Fruit fly (Drosophila melanogaster) whole organism, embryonic: Measurements from ENCODE around the gene CG5500.

ENCODE experiments used
- Ada2b ChIP-seq: fragments of 200-800 bp; sonication (Bioruptor generic); IDR thresholded peaks from 2 replicates; pipeline ENCODE4 v1.3.6; 2022; ENCODE audit warnings: missing biosample characterization, missing genetic modification characterization
- CG10274 ChIP-seq: fragments of 200-800 bp; sonication (Bioruptor generic); optimal IDR thresholded peaks from 3 replicates; lab custom pipeline; 2017; ENCODE audit warnings: missing biosample characterization, mild to moderate bottlenecking, missing genetic modification characterization
- CG10366 ChIP-seq: fragments of 200-800 bp; sonication (Bioruptor generic); IDR thresholded peaks from 2 replicates; pipeline ENCODE4 v1.3.6; 2022; ENCODE audit warnings: missing biosample characterization, missing genetic modification characterization
- CG11504 ChIP-seq: fragments of 200-800 bp; sonication (Bioruptor generic); optimal IDR thresholded peaks from 3 replicates; lab custom pipeline; 2019; ENCODE audit warnings: missing biosample characterization, mild to moderate bottlenecking, missing genetic modification characterization, moderate library complexity
- CG11560 ChIP-seq: fragments of 200-800 bp; sonication (Bioruptor generic); IDR thresholded peaks from 3 replicates; pipeline ENCODE4 v1.3.6; 2022; ENCODE audit warnings: missing biosample characterization, missing genetic modification characterization
- CG11696 ChIP-seq: fragments of 200-800 bp; sonication (Bioruptor generic); IDR thresholded peaks from 2 replicates; pipeline ENCODE4 v1.3.6; 2022; ENCODE audit warnings: missing biosample characterization, missing genetic modification characterization
- CG12071 ChIP-seq: fragments of 200-800 bp; sonication (Bioruptor generic); optimal IDR thresholded peaks from 3 replicates; lab custom pipeline; 2018; ENCODE audit warnings: missing biosample characterization, mild to moderate bottlenecking, missing genetic modification characterization
- CG12744 ChIP-seq: fragments of 200-800 bp; sonication (Bioruptor generic); optimal IDR thresholded peaks from 2 replicates; lab custom pipeline; 2016; ENCODE audit warnings: missing biosample characterization, missing genetic modification characterization
- CG15073 ChIP-seq: fragments of 200-800 bp; sonication (Bioruptor generic); optimal IDR thresholded peaks from 2 replicates; lab custom pipeline; 2016; ENCODE audit warnings: missing biosample characterization, missing genetic modification characterization
- CG18599 ChIP-seq: fragments of 200-800 bp; sonication (Bioruptor generic); optimal IDR thresholded peaks from 3 replicates; lab custom pipeline; 2017; ENCODE audit warnings: missing biosample characterization, missing genetic modification characterization, mild to moderate bottlenecking, moderate library complexity, missing genetic modification reagents
- CG33213 ChIP-seq: fragments of 200-800 bp; sonication (Bioruptor generic); optimal IDR thresholded peaks from 3 replicates; lab custom pipeline; 2016; ENCODE audit warnings: missing biosample characterization, missing genetic modification characterization
- CG4404 ChIP-seq: fragments of 200-800 bp; sonication (Bioruptor generic); IDR thresholded peaks from 2 replicates; pipeline ENCODE4 v1.3.6; 2022; ENCODE audit warnings: missing biosample characterization, missing genetic modification characterization
- CG4424 ChIP-seq: fragments of 200-800 bp; sonication (Bioruptor generic); optimal IDR thresholded peaks from 3 replicates; lab custom pipeline; 2016; ENCODE audit warnings: missing biosample characterization, missing genetic modification characterization
- CG6654 ChIP-seq: fragments of 200-800 bp; sonication (Bioruptor generic); optimal IDR thresholded peaks from 2 replicates; lab custom pipeline; 2017; ENCODE audit warnings: missing biosample characterization, mild to moderate bottlenecking, missing genetic modification characterization
- CG7372 ChIP-seq: fragments of 200-800 bp; sonication (Bioruptor generic); IDR thresholded peaks from 2 replicates; pipeline ENCODE4 v1.3.6; 2022; ENCODE audit warnings: missing biosample characterization, missing genetic modification characterization
- CG7839 ChIP-seq: fragments of 200-800 bp; sonication (Bioruptor generic); optimal IDR thresholded peaks from 3 replicates; lab custom pipeline; 2018; ENCODE audit warnings: missing biosample characterization, mild to moderate bottlenecking, missing genetic modification characterization, moderate library complexity
- Doc2 ChIP-seq: fragments of 200-800 bp; sonication (Bioruptor generic); IDR thresholded peaks from 2 replicates; pipeline ENCODE4 v1.3.6; 2022; ENCODE audit warnings: missing biosample characterization, missing genetic modification characterization
- E2f2 ChIP-seq: fragments of 200-800 bp; sonication (Bioruptor generic); IDR thresholded peaks from 2 replicates; pipeline ENCODE4 v1.3.6; 2022; ENCODE audit warnings: missing biosample characterization, missing genetic modification characterization
- Eip74EF ChIP-seq, 2 experiments: fragments of 200-800 bp in 1 of 2; fragments of >200 bp in 1 of 2; sonication (Bioruptor generic) in 1 of 2; optimal IDR thresholded peaks; 2 replicates each; lab custom pipeline; 2017 to 2019; ENCODE audit warnings: missing biosample characterization in 2 of 2, missing genetic modification characterization in 2 of 2, mild to moderate bottlenecking in 1 of 2, moderate library complexity in 1 of 2
- Hmr ChIP-seq: fragments of 200-800 bp; sonication (Bioruptor generic); optimal IDR thresholded peaks from 3 replicates; lab custom pipeline; 2017; ENCODE audit warnings: mild to moderate bottlenecking, missing biosample characterization, missing genetic modification reagents, missing genetic modification characterization
- NC2β ChIP-seq: fragments of 200-800 bp; sonication (Bioruptor generic); optimal IDR thresholded peaks from 2 replicates; lab custom pipeline; 2016; ENCODE audit warnings: missing biosample characterization, missing genetic modification characterization
- Sox100B ChIP-seq: fragments of 200-800 bp; sonication (Bioruptor generic); optimal IDR thresholded peaks from 3 replicates; lab custom pipeline; 2018; ENCODE audit warnings: missing biosample characterization, mild to moderate bottlenecking, missing genetic modification characterization
- Sox102F ChIP-seq: fragments of 200-800 bp; sonication (Bioruptor generic); optimal IDR thresholded peaks from 2 replicates; lab custom pipeline; 2018; ENCODE audit warnings: missing biosample characterization, mild to moderate bottlenecking, missing genetic modification characterization, moderate library complexity
- Sry-β ChIP-seq: fragments of 200-800 bp; sonication (Bioruptor generic); optimal IDR thresholded peaks from 2 replicates; lab custom pipeline; 2018; ENCODE audit warnings: missing biosample characterization, mild to moderate bottlenecking, missing genetic modification characterization, moderate library complexity
- Sry-δ ChIP-seq: fragments of 200-800 bp; sonication (Bioruptor generic); optimal IDR thresholded peaks from 2 replicates; lab custom pipeline; 2016; ENCODE audit warnings: missing biosample characterization, missing genetic modification characterization
- Stat92E ChIP-seq, 3 experiments: fragments of >200 bp in 2 of 3; fragments of 200-800 bp in 1 of 3; sonication (Bioruptor generic) in 1 of 3; optimal IDR thresholded peaks; 2 replicates each; lab custom pipeline; 2017 to 2019; ENCODE audit warnings: missing biosample characterization in 3 of 3, missing genetic modification characterization in 3 of 3, mild to moderate bottlenecking in 1 of 3, moderate library complexity in 1 of 3
- Xrp1 ChIP-seq: fragments of 200-800 bp; sonication (Bioruptor generic); IDR thresholded peaks from 2 replicates; pipeline ENCODE4 v1.3.6; 2022; ENCODE audit warnings: missing biosample characterization, missing genetic modification characterization
- ara ChIP-seq: fragments of 200-800 bp; sonication (Bioruptor generic); IDR thresholded peaks from 2 replicates; pipeline ENCODE4 v1.3.6; 2022; ENCODE audit warnings: missing biosample characterization, missing genetic modification characterization
- az2 ChIP-seq: fragments of 200-800 bp; sonication (Bioruptor generic); optimal IDR thresholded peaks from 3 replicates; lab custom pipeline; 2016; ENCODE audit warnings: missing biosample characterization, missing genetic modification characterization
- cas ChIP-seq: fragments of 200-800 bp; sonication (Bioruptor generic); IDR thresholded peaks from 2 replicates; pipeline ENCODE4 v1.3.6; 2022; ENCODE audit warnings: missing biosample characterization, missing genetic modification characterization
- caup ChIP-seq: fragments of 200-800 bp; sonication (Bioruptor generic); optimal IDR thresholded peaks from 3 replicates; lab custom pipeline; 2017; ENCODE audit warnings: missing biosample characterization, mild to moderate bottlenecking, missing genetic modification characterization, moderate library complexity; ENCODE audit not compliant: severe bottlenecking
- corto ChIP-seq: fragments of 200-800 bp; sonication (Bioruptor generic); optimal IDR thresholded peaks from 2 replicates; lab custom pipeline; 2016; ENCODE audit warnings: missing biosample characterization, mild to moderate bottlenecking, missing genetic modification characterization, moderate library complexity
- dan ChIP-seq: fragments of 200-800 bp; sonication (Bioruptor generic); IDR thresholded peaks from 2 replicates; pipeline ENCODE4 v1.3.6; 2022; ENCODE audit warnings: missing biosample characterization, missing genetic modification characterization
- dm ChIP-seq: fragments of 200-800 bp; sonication (Bioruptor generic); optimal IDR thresholded peaks from 3 replicates; lab custom pipeline; 2016; ENCODE audit warnings: missing biosample characterization, missing genetic modification characterization
- dmrt99B ChIP-seq: fragments of 200-800 bp; sonication (Bioruptor generic); optimal IDR thresholded peaks from 2 replicates; lab custom pipeline; 2018; ENCODE audit warnings: missing biosample characterization, mild to moderate bottlenecking, missing genetic modification characterization, moderate library complexity
- dpn ChIP-seq, 2 experiments: fragments of 200-800 bp; sonication (Bioruptor generic); optimal IDR thresholded peaks; 3 replicates each; lab custom pipeline; 2016; ENCODE audit warnings: missing biosample characterization in 2 of 2, missing genetic modification characterization in 2 of 2
- ftz-f1 ChIP-seq: fragments of 200-800 bp; sonication (Bioruptor generic); optimal IDR thresholded peaks from 2 replicates; lab custom pipeline; 2016; ENCODE audit warnings: missing biosample characterization, missing genetic modification characterization
- gem ChIP-seq: fragments of 200-800 bp; sonication (Bioruptor generic); optimal IDR thresholded peaks from 2 replicates; lab custom pipeline; 2019; ENCODE audit warnings: missing biosample characterization, mild to moderate bottlenecking, missing genetic modification characterization, moderate library complexity
- hkb ChIP-seq, 2 experiments: fragments of 200-800 bp in 1 of 2; fragments of >200 bp in 1 of 2; sonication (Bioruptor generic) in 1 of 2; IDR thresholded peaks in 1 of 2; optimal IDR thresholded peaks in 1 of 2; 2 replicates each; pipeline versions ENCODE4 v1.3.6 to Lab custom; 2017 to 2022; ENCODE audit warnings: missing biosample characterization in 1 of 2, missing genetic modification characterization in 1 of 2
- kni ChIP-seq: fragments of 200-800 bp; sonication (Bioruptor generic); optimal IDR thresholded peaks from 3 replicates; lab custom pipeline; 2017; ENCODE audit warnings: mild to moderate bottlenecking, missing biosample characterization, missing genetic modification reagents, missing genetic modification characterization
- lbe ChIP-seq: fragments of 200-800 bp; sonication (Bioruptor generic); optimal IDR thresholded peaks from 2 replicates; lab custom pipeline; 2016; ENCODE audit warnings: missing biosample characterization, mild to moderate bottlenecking, missing genetic modification characterization
- lola ChIP-seq, 3 experiments: fragments of >200 bp in 2 of 3; fragments of 200-800 bp in 1 of 3; sonication (Bioruptor generic) in 1 of 3; optimal IDR thresholded peaks; 2 replicates each; lab custom pipeline; 2017 to 2019; ENCODE audit warnings: missing biosample characterization in 3 of 3, missing genetic modification characterization in 3 of 3, mild to moderate bottlenecking in 1 of 3, moderate library complexity in 1 of 3
- nau ChIP-seq: fragments of 200-800 bp; sonication (Bioruptor generic); optimal IDR thresholded peaks from 3 replicates; lab custom pipeline; 2017; ENCODE audit warnings: missing biosample characterization, mild to moderate bottlenecking, missing genetic modification characterization, missing genetic modification reagents
- run ChIP-seq: fragments of 200-800 bp; sonication (Bioruptor generic); optimal IDR thresholded peaks from 3 replicates; lab custom pipeline; 2018; ENCODE audit warnings: missing biosample characterization, mild to moderate bottlenecking, missing genetic modification characterization
- sna ChIP-seq: fragments of 200-800 bp; sonication (Bioruptor generic); IDR thresholded peaks from 2 replicates; pipeline ENCODE4 v1.3.6; 2022; ENCODE audit warnings: missing biosample characterization, missing genetic modification characterization; ENCODE audit not compliant: partially characterized antibody
- trem ChIP-seq: fragments of 200-800 bp; optimal IDR thresholded peaks from 3 replicates; lab custom pipeline; 2019; ENCODE audit warnings: missing biosample characterization, mild to moderate bottlenecking, missing genetic modification characterization, moderate library complexity
- tup ChIP-seq: fragments of 200-800 bp; sonication (Bioruptor generic); optimal IDR thresholded peaks from 2 replicates; lab custom pipeline; 2016; ENCODE audit warnings: missing biosample characterization, mild to moderate bottlenecking, missing genetic modification characterization, moderate library complexity
- usp ChIP-seq: fragments of >200 bp; optimal IDR thresholded peaks from 2 replicates; lab custom pipeline; 2017; ENCODE audit warnings: missing biosample characterization, missing genetic modification characterization
- zen ChIP-seq: fragments of 200-800 bp; sonication (Bioruptor generic); optimal IDR thresholded peaks from 3 replicates; lab custom pipeline; 2018; ENCODE audit warnings: missing biosample characterization, mild to moderate bottlenecking, missing genetic modification characterization, moderate library complexity

CG5500 gene

dm6 chr3R:26892764-26893163 is 16.3 kb downstream of the CG5500 start (continued):
- no peak for TF ChIP-seq corto (GFP tag; lab: Kevin White, UChicago)
- TF ChIP-seq run (tag; lab: Kevin White, UChicago): no peak
- TF ChIP-seq CG6654 (GFP tag; lab: Kevin White, UChicago): no peak
- no peak for TF ChIP-seq E2f2 (GFP tag; lab: Robert Waterston, UW)
- peak; percentile 35; the same call in 1 of the 2 replicates for TF ChIP-seq ara (GFP tag; lab: Robert Waterston, UW)
- TF ChIP-seq cas: no peak
- no peak for TF ChIP-seq Doc2 (GFP tag; lab: Robert Waterston, UW)
- TF ChIP-seq Sry-δ: no peak
- peak; percentile 27; the same call in 1 of the 2 replicates for TF ChIP-seq CG10366 (GFP tag; lab: Robert Waterston, UW)
- no peak for TF ChIP-seq usp
- no peak for TF ChIP-seq CG12744 (GFP tag; lab: Kevin White, UChicago)
- TF ChIP-seq CG7372 (GFP tag; lab: Robert Waterston, UW): no peak
- peak; percentile 6 for TF ChIP-seq Hmr (GFP tag; lab: Kevin White, UChicago)
- TF ChIP-seq sna (GFP tag; lab: Robert Waterston, UW): no peak
- TF ChIP-seq CG18599 (GFP tag; lab: Kevin White, UChicago): no peak
- peak; percentile 1 for TF ChIP-seq CG10274 (GFP tag; lab: Kevin White, UChicago)
- TF ChIP-seq Sox102F (GFP tag; lab: Kevin White, UChicago): peak; percentile 61
- no peak for TF ChIP-seq CG4404
- no peak for TF ChIP-seq Stat92E (GFP tag; optimal IDR thresholded peaks at IDR 0.05; lab: Kevin White, UChicago)
- no peak for TF ChIP-seq trem
- TF ChIP-seq lbe (GFP tag; lab: Kevin White, UChicago): no peak
- no peak for TF ChIP-seq NC2β
- TF ChIP-seq gem (tag; lab: Kevin White, UChicago): peak; percentile 64
- peak in 1 of 2 experiments; percentile 2 for TF ChIP-seq Eip74EF (GFP tag; optimal IDR thresholded peaks at IDR 0.05; lab: Kevin White, UChicago)
- TF ChIP-seq CG11504 (tag; lab: Kevin White, UChicago): peak; percentile 41
- no peak for TF ChIP-seq Sox100B (GFP tag; lab: Kevin White, UChicago)
- no peak for TF ChIP-seq dan (GFP tag; lab: Robert Waterston, UW)
- no peak for TF ChIP-seq kni
- peak; percentile 57 for TF ChIP-seq CG7839 (tag; lab: Kevin White, UChicago)
- peak; percentile 47 for TF ChIP-seq dmrt99B
- no peak for TF ChIP-seq zen (tag; lab: Kevin White, UChicago)
- TF ChIP-seq Xrp1 (GFP tag; lab: Robert Waterston, UW): peak; percentile 63
- TF ChIP-seq az2 (GFP tag; lab: Kevin White, UChicago): peak; percentile 33
- no peak for TF ChIP-seq Ada2b (GFP tag; lab: Robert Waterston, UW)
- 0 out of 2 replicates have a peak, but pooled peaks have one; percentile 22 for TF ChIP-seq CG11696 (GFP tag; lab: Robert Waterston, UW)
- TF ChIP-seq CG4424 (GFP tag; lab: Kevin White, UChicago): peak; percentile 25
- no peak for TF ChIP-seq nau (GFP tag; lab: Kevin White, UChicago)
- no peak for TF ChIP-seq CG15073 (GFP tag; lab: Kevin White, UChicago)
- no peak for TF ChIP-seq ftz-f1 (GFP tag; lab: Kevin White, UChicago)
- no peak for TF ChIP-seq caup (GFP tag; lab: Kevin White, UChicago)
- TF ChIP-seq hkb (optimal IDR thresholded peaks at IDR 0.05; lab: Kevin White, UChicago): no peak
- TF ChIP-seq hkb (GFP tag; IDR thresholded peaks at IDR 0.05; lab: Robert Waterston, UW): peak; percentile 55; the same call in 1 of the 2 replicates
- no peak for TF ChIP-seq tup (GFP tag; lab: Kevin White, UChicago)
- TF ChIP-seq dm (GFP tag; lab: Kevin White, UChicago): peak; percentile 25
- no peak for TF ChIP-seq CG12071 (GFP tag; lab: Kevin White, UChicago)
- no peak for TF ChIP-seq Sry-β (GFP tag; lab: Kevin White, UChicago)
- TF ChIP-seq dpn (GFP tag; optimal IDR thresholded peaks at IDR 0.05; lab: Kevin White, UChicago): peak in 1 of 2 experiments; percentile 51
- TF ChIP-seq CG33213 (GFP tag; lab: Kevin White, UChicago): no peak
- no peak for TF ChIP-seq CG11560 (tag; lab: Robert Waterston, UW)
- TF ChIP-seq lola (GFP tag; optimal IDR thresholded peaks at IDR 0.05; lab: Kevin White, UChicago): peak in 1 of 3 experiments; percentile 31
